Worm (Caenorhabditis elegans): ENCODE data around the gene dpy-11.

dpy-11 gene

DNA sequence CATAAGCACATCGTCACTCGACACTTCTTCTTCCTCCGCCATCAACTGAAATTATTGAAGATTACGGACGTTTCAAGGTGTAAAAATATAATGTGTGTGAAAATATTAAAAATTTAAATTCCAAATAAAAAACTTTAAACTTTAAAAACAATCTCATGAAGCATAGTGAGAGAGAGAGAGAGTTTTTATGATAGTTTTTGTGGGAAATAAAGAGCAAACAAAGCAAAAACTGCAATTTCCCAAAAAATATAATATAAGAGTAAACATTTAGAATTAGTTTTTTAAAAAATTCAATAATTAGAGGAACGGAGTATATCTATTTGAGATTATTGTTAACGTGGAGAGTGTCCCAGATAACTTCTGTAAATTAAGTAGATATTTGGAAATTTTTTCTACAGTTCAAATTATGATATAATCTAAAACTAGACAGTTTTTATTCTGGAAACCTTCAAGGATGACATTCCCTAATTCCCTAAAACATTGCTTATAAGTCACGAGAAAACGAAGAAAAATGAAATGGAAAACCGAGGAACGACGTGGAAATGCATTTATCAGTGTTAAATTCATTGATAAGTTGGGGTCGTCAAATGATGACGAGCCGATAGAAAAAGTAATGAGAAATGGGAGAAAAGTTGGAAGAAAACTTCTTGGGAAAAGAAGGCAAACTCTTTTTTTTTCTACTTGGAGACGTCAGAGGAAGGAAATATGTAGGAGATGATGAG, 31.6 kb upstream of the dpy-11 start, which contains the start of gene dre-1:
Gene dre-1 (minus strand): TSS at position 51 of the 722 bp plus-strand sequence.
- TF ChIP-seq unc-55 (GFP tag; optimal IDR thresholded peaks at IDR 0.05) (peak; percentile 8), snpc-4 (tag; optimal IDR thresholded peaks at IDR 0.05) (no peak), fos-1 (tag; optimal IDR thresholded peaks at IDR 0.05) (peak; percentile 82), crh-2 (tag; optimal IDR thresholded peaks at IDR 0.05) (peak; percentile 6)

DNA sequence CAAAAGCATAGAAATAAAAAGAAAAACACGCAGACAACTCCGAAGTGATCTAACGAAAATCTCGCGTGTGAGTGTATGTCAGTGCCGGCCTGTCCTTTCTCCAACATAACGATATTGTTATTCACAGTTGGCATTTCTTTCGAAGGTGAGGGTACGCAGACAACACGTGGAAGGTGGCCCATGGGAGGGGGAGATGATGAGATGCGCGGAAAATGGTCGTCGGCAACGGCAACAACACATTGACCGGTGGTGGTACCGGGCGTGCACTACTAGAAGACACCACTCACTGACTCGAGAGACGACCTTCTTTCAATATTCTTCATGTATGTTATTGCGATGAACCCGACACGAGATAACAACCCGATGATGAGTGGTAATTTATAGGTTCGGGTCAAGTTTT, 30.0 kb upstream of the dpy-11 start:
- no peak for TF ChIP-seq peb-1 (tag; optimal IDR thresholded peaks at IDR 0.05)
- TF ChIP-seq crh-2 (tag; optimal IDR thresholded peaks at IDR 0.05): no peak
- TF ChIP-seq nhr-129 (tag; optimal IDR thresholded peaks at IDR 0.05): no peak
- TF ChIP-seq mdl-1 (tag; optimal IDR thresholded peaks at IDR 0.05): no peak
- no peak for TF ChIP-seq lin-13 (GFP tag; optimal IDR thresholded peaks at IDR 0.05)
- TF ChIP-seq nhr-21 (tag; optimal IDR thresholded peaks at IDR 0.05): no peak
- TF ChIP-seq fos-1 (tag; optimal IDR thresholded peaks at IDR 0.05): peak; percentile 8
- TF ChIP-seq ZK546.5 (tag; optimal IDR thresholded peaks at IDR 0.05): no peak
- no peak for TF ChIP-seq nhr-77 (tag; optimal IDR thresholded peaks at IDR 0.05)
- TF ChIP-seq mbf-1 (tag; optimal IDR thresholded peaks at IDR 0.05): no peak
- no peak for TF ChIP-seq F13H6.1 (tag; optimal IDR thresholded peaks at IDR 0.05)
- no peak for TF ChIP-seq nhr-25 (tag; optimal IDR thresholded peaks at IDR 0.05)
- no peak for TF ChIP-seq nhr-23 (tag; optimal IDR thresholded peaks at IDR 0.05)
- no peak for TF ChIP-seq sem-4 (tag; optimal IDR thresholded peaks at IDR 0.05)
- TF ChIP-seq R02D3.7 (tag; optimal IDR thresholded peaks at IDR 0.05): no peak
- TF ChIP-seq sma-3 (GFP tag; optimal IDR thresholded peaks at IDR 0.05): peak; percentile 4
- no peak for TF ChIP-seq ztf-4 (tag; optimal IDR thresholded peaks at IDR 0.05)
- TF ChIP-seq snpc-4 (tag; optimal IDR thresholded peaks at IDR 0.05): no peak
- peak; percentile 30 for TF ChIP-seq sma-9 (GFP tag; optimal IDR thresholded peaks at IDR 0.05)
- no peak for TF ChIP-seq sma-9 (tag; optimal IDR thresholded peaks at IDR 0.05)
- no peak for TF ChIP-seq elt-3 (tag; optimal IDR thresholded peaks at IDR 0.05)

ce11 chrV:6541875-6542274, 26.8 kb upstream of the dpy-11 start:
- no peak for TF ChIP-seq ztf-4 (tag; optimal IDR thresholded peaks at IDR 0.05)
- TF ChIP-seq mbf-1 (tag; optimal IDR thresholded peaks at IDR 0.05): no peak
- TF ChIP-seq blmp-1 (tag; optimal IDR thresholded peaks at IDR 0.05; ENCODE audit: insufficient read depth): no peak
- TF ChIP-seq nhr-129 (tag; optimal IDR thresholded peaks at IDR 0.05): peak; percentile 10
- TF ChIP-seq lsy-2 (tag; optimal IDR thresholded peaks at IDR 0.05): no peak
- TF ChIP-seq nhr-12 (tag; optimal IDR thresholded peaks at IDR 0.05): no peak
- TF ChIP-seq skn-1 (tag; optimal IDR thresholded peaks at IDR 0.05): no peak
- no peak for TF ChIP-seq lin-11 (tag; optimal IDR thresholded peaks at IDR 0.05)
- no peak for TF ChIP-seq dmd-4 (tag; optimal IDR thresholded peaks at IDR 0.05)
- TF ChIP-seq sem-4 (tag; optimal IDR thresholded peaks at IDR 0.05): no peak
- TF ChIP-seq elt-1 (tag; optimal IDR thresholded peaks at IDR 0.05): no peak
- peak; percentile 25 for TF ChIP-seq fos-1 (tag; optimal IDR thresholded peaks at IDR 0.05)
- no peak for TF ChIP-seq mdl-1 (tag; optimal IDR thresholded peaks at IDR 0.05)
- no peak for TF ChIP-seq ztf-11 (tag; optimal IDR thresholded peaks at IDR 0.05)
- TF ChIP-seq nhr-10 (tag; optimal IDR thresholded peaks at IDR 0.05): no peak
- TF ChIP-seq gmeb-1 (tag; optimal IDR thresholded peaks at IDR 0.05): no peak
- TF ChIP-seq unc-39 (tag; optimal IDR thresholded peaks at IDR 0.05): no peak
- no peak for TF ChIP-seq R02D3.7 (tag; optimal IDR thresholded peaks at IDR 0.05)
- no peak for TF ChIP-seq nhr-11 (tag; optimal IDR thresholded peaks at IDR 0.05)
- no peak for TF ChIP-seq elt-3 (tag; optimal IDR thresholded peaks at IDR 0.05)
- no peak for TF ChIP-seq ztf-1 (GFP tag; conservative IDR thresholded peaks at IDR 0.05)
- TF ChIP-seq F13H6.1 (tag; optimal IDR thresholded peaks at IDR 0.05): no peak
- peak; percentile 21 for TF ChIP-seq nhr-25 (tag; optimal IDR thresholded peaks at IDR 0.05)
- TF ChIP-seq unc-62 (GFP tag; optimal IDR thresholded peaks at IDR 0.05): no peak
- peak; percentile 55 for TF ChIP-seq nhr-21 (tag; optimal IDR thresholded peaks at IDR 0.05)
- no peak for TF ChIP-seq nhr-77 (tag; optimal IDR thresholded peaks at IDR 0.05)
- no peak for TF ChIP-seq ceh-16 (tag; optimal IDR thresholded peaks at IDR 0.05)
- TF ChIP-seq crh-2 (tag; optimal IDR thresholded peaks at IDR 0.05): no peak
- TF ChIP-seq nhr-6 (tag; optimal IDR thresholded peaks at IDR 0.05): no peak
- TF ChIP-seq egl-27 (tag; optimal IDR thresholded peaks at IDR 0.05): no peak
- TF ChIP-seq sma-9 (GFP tag; optimal IDR thresholded peaks at IDR 0.05): peak; percentile 3
- no peak for TF ChIP-seq sma-9 (tag; optimal IDR thresholded peaks at IDR 0.05)
- TF ChIP-seq mab-5 (tag; optimal IDR thresholded peaks at IDR 0.05): no peak
- no peak for TF ChIP-seq snpc-4 (tag; optimal IDR thresholded peaks at IDR 0.05)
- TF ChIP-seq sma-3 (GFP tag; optimal IDR thresholded peaks at IDR 0.05): no peak
- TF ChIP-seq lin-39 (tag; optimal IDR thresholded peaks at IDR 0.05): no peak
- no peak for TF ChIP-seq unc-55 (GFP tag; optimal IDR thresholded peaks at IDR 0.05)
- TF ChIP-seq peb-1 (tag; optimal IDR thresholded peaks at IDR 0.05): no peak
- no peak for TF ChIP-seq alr-1 (tag; optimal IDR thresholded peaks at IDR 0.05)
- no peak for TF ChIP-seq ceh-82 (tag; optimal IDR thresholded peaks at IDR 0.05)
- no peak for TF ChIP-seq nhr-237 (tag; optimal IDR thresholded peaks at IDR 0.05)
- TF ChIP-seq ZK546.5 (tag; optimal IDR thresholded peaks at IDR 0.05): no peak
- no peak for TF ChIP-seq zag-1 (tag; optimal IDR thresholded peaks at IDR 0.05)
- TF ChIP-seq C34F6.9 (tag; optimal IDR thresholded peaks at IDR 0.05): no peak
- no peak for TF ChIP-seq aly-2 (tag; optimal IDR thresholded peaks at IDR 0.05)
- no peak for TF ChIP-seq nhr-23 (tag; optimal IDR thresholded peaks at IDR 0.05)

Data from whole organism, L2 larva.